Worm (Caenorhabditis elegans): ENCODE measurements around the gene W08E12.2.

Gene W08E12.2

ce11 chrIV:3294553-3295185 is 11.0 kb upstream of the W08E12.2 start, which contains the start of gene W08E12.7 (continued):
- peak; percentile 28; the same call in 1 of the 2 replicates for TF ChIP-seq cebp-1 (GFP tag; IDR thresholded peaks at IDR 0.05)
- TF ChIP-seq cebp-1 (tag; optimal IDR thresholded peaks at IDR 0.05): peak; percentile 85
- TF ChIP-seq B0035.1 (tag; optimal IDR thresholded peaks at IDR 0.05): no peak

ce11 chrIV:3296578-3297549 is 8.8 kb upstream of the W08E12.2 start:
- TF ChIP-seq mes-4 (tag; optimal IDR thresholded peaks at IDR 0.05) (peak; percentile 50), lir-1 (GFP tag; conservative IDR thresholded peaks at IDR 0.05) (no peak), mxl-1 (tag; optimal IDR thresholded peaks at IDR 0.05) (peak; percentile 48), tbp1 (GFP tag; optimal IDR thresholded peaks at IDR 0.05) (peak; percentile 34), D2030.7 (GFP tag; IDR thresholded peaks at IDR 0.05) (no peak; the same call in 1 of the 2 replicates), madf-3 (GFP tag; IDR thresholded peaks at IDR 0.05) (0 out of 2 replicates have a peak, but pooled peaks have one; percentile 6), xnd-1 (tag; optimal IDR thresholded peaks at IDR 0.05) (peak; percentile 46), lin-54 (GFP tag; optimal IDR thresholded peaks at IDR 0.05) (peak; percentile 55), die-1 (tag; optimal IDR thresholded peaks at IDR 0.05) (peak; percentile 41), nfyb-1 (GFP tag; IDR thresholded peaks at IDR 0.05) (no peak), F37B4.10 (GFP tag; IDR thresholded peaks at IDR 0.05) (no peak), aptf-3 (GFP tag; IDR thresholded peaks at IDR 0.05) (0 out of 2 replicates have a peak, but pooled peaks have one; percentile 77), F10E7.11 (tag; optimal IDR thresholded peaks at IDR 0.05) (peak; percentile 19), unc-130 (GFP tag; optimal IDR thresholded peaks at IDR 0.05) (peak; percentile 11), chd-7 (tag; optimal IDR thresholded peaks at IDR 0.05) (peak; percentile 51), rpc-1 (optimal IDR thresholded peaks at IDR 0.05) (no peak), rpc-1 (tag; optimal IDR thresholded peaks at IDR 0.05) (no peak), F49E8.2 (tag; optimal IDR thresholded peaks at IDR 0.05; ENCODE audit: insufficient read depth) (peak; percentile 83), nfya-1 (tag; optimal IDR thresholded peaks at IDR 0.05; ENCODE audit: borderline replicate concordance, insufficient read depth) (no peak), atf-7 (tag; optimal IDR thresholded peaks at IDR 0.05) (peak; percentile 39), T26A5.8 (tag; optimal IDR thresholded peaks at IDR 0.05) (peak; percentile 63), B0035.1 (tag; optimal IDR thresholded peaks at IDR 0.05) (peak; percentile 2), hlh-26 (GFP tag; conservative IDR thresholded peaks at IDR 0.05) (no peak), snpc-4 (GFP tag; optimal IDR thresholded peaks at IDR 0.05) (no peak), snpc-4 (tag; optimal IDR thresholded peaks at IDR 0.05) (peak in 2 of 4 experiments; percentile 25 to 31), attf-5 (GFP tag; optimal IDR thresholded peaks at IDR 0.05) (peak; percentile 22), lin-35 (GFP tag; optimal IDR thresholded peaks at IDR 0.05) (peak in 2 of 3 experiments; percentile 24 to 31), Y56A3A.18 (GFP tag; IDR thresholded peaks at IDR 0.05) (0 out of 2 replicates have a peak, but pooled peaks have one; percentile 33), nhr-80 (tag; optimal IDR thresholded peaks at IDR 0.05) (no peak), nhr-27 (tag; optimal IDR thresholded peaks at IDR 0.05) (peak; percentile 69), pha-4 (tag; optimal IDR thresholded peaks at IDR 0.05) (no peak), snpc-1.3 (tag; optimal IDR thresholded peaks at IDR 0.05; ENCODE audit: insufficient read depth) (peak; percentile 40), lag-1 (GFP tag; IDR thresholded peaks at IDR 0.05) (no peak), athp-1 (tag; optimal IDR thresholded peaks at IDR 0.05) (peak; percentile 78), hsf-1 (GFP tag; IDR thresholded peaks at IDR 0.05) (peak; percentile 44; the same call in 1 of the 2 replicates), cebp-2 (GFP tag; IDR thresholded peaks at IDR 0.05) (no peak), F33H1.4 (GFP tag; IDR thresholded peaks at IDR 0.05) (no peak; the same call in 1 of the 2 replicates), lsl-1 (GFP tag; optimal IDR thresholded peaks at IDR 0.05) (peak; percentile 57), tbx-9 (tag; optimal IDR thresholded peaks at IDR 0.05; ENCODE audit: borderline replicate concordance) (peak; percentile 41), cebp-1 (GFP tag; IDR thresholded peaks at IDR 0.05) (no peak), cebp-1 (tag; optimal IDR thresholded peaks at IDR 0.05) (peak; percentile 36), repo-1 (tag; optimal IDR thresholded peaks at IDR 0.05) (peak; percentile 37), mcd-1 (GFP tag; IDR thresholded peaks at IDR 0.05) (peak; percentile 55)

Data from whole organism, young adult.